Fruit fly (Drosophila melanogaster): ENCODE data around the gene CG5888.

Gene CG5888

dm6 chr2L:16486001-16486793 lies 37.9 kb upstream of the CG5888 start (continued):
- no peak for TF ChIP-seq ab (GFP tag; optimal IDR thresholded peaks at IDR 0.05)
- TF ChIP-seq CG10274 (GFP tag; optimal IDR thresholded peaks at IDR 0.05): peak; percentile 10
- peak; percentile 19 for TF ChIP-seq slp2 (GFP tag; optimal IDR thresholded peaks at IDR 0.05)
- TF ChIP-seq CG7357 (GFP tag; IDR thresholded peaks at IDR 0.05): no peak
- TF ChIP-seq CG8388 (GFP tag; optimal IDR thresholded peaks at IDR 0.05): no peak
- peak; percentile 25 for TF ChIP-seq CG2120 (GFP tag; optimal IDR thresholded peaks at IDR 0.05)
- TF ChIP-seq CG9932 (GFP tag; IDR thresholded peaks at IDR 0.05): 0 out of 2 replicates have a peak, but pooled peaks have one; percentile 26
- peak; percentile 7 for TF ChIP-seq Sox100B (GFP tag; optimal IDR thresholded peaks at IDR 0.05)
- no peak for TF ChIP-seq CG12299 (tag; optimal IDR thresholded peaks at IDR 0.05)
- TF ChIP-seq dm (GFP tag; optimal IDR thresholded peaks at IDR 0.05): peak; percentile 6
- peak; percentile 41 for TF ChIP-seq jing (GFP tag; optimal IDR thresholded peaks at IDR 0.05)
- TF ChIP-seq odd (GFP tag; optimal IDR thresholded peaks at IDR 0.05): peak; percentile 9
- peak in 1 of 2 experiments; percentile 90 for TF ChIP-seq Pdp1 (GFP tag; optimal IDR thresholded peaks at IDR 0.05)
- peak; percentile 33 for TF ChIP-seq gem (tag; optimal IDR thresholded peaks at IDR 0.05)
- no peak for TF ChIP-seq gcm (GFP tag; optimal IDR thresholded peaks at IDR 0.05)
- peak; percentile 98 for TF ChIP-seq pfk (GFP tag; optimal IDR thresholded peaks at IDR 0.05)
- TF ChIP-seq H2.0 (GFP tag; IDR thresholded peaks at IDR 0.05): no peak; the same call in 1 of the 2 replicates
- TF ChIP-seq CG34376 (GFP tag; optimal IDR thresholded peaks at IDR 0.05): no peak
- TF ChIP-seq Mes4 (GFP tag; optimal IDR thresholded peaks at IDR 0.05): no peak
- TF ChIP-seq corto (GFP tag; optimal IDR thresholded peaks at IDR 0.05): no peak
- peak; percentile 8 for TF ChIP-seq kah (GFP tag; optimal IDR thresholded peaks at IDR 0.05)
- TF ChIP-seq CG30020 (tag; optimal IDR thresholded peaks at IDR 0.05): peak; percentile 1
- no peak for TF ChIP-seq schlank (tag; optimal IDR thresholded peaks at IDR 0.05)
- no peak for TF ChIP-seq salm (tag; optimal IDR thresholded peaks at IDR 0.05)
- TF ChIP-seq Hr3 (GFP tag; optimal IDR thresholded peaks at IDR 0.05): no peak
- TF ChIP-seq CG12744 (GFP tag; optimal IDR thresholded peaks at IDR 0.05): peak; percentile 52
- peak; percentile 63 for TF ChIP-seq stc (GFP tag; IDR thresholded peaks at IDR 0.05)
- peak; percentile 14 for TF ChIP-seq Abd-B (GFP tag; optimal IDR thresholded peaks at IDR 0.05)
- no peak for TF ChIP-seq CG10431 (GFP tag; optimal IDR thresholded peaks at IDR 0.05)
- TF ChIP-seq Opbp (GFP tag; IDR thresholded peaks at IDR 0.05; ENCODE audit: partially characterized antibody): no peak
- no peak for TF ChIP-seq ftz-f1 (GFP tag; optimal IDR thresholded peaks at IDR 0.05)
- TF ChIP-seq pan (optimal IDR thresholded peaks at IDR 0.05): no peak
- peak in 1 of 2 experiments; percentile 48 for TF ChIP-seq pan (GFP tag; optimal IDR thresholded peaks at IDR 0.05 in 1 of 2, IDR thresholded peaks at IDR 0.05 in 1 of 2)
- peak; percentile 95 for TF ChIP-seq Nf-YA (GFP tag; IDR thresholded peaks at IDR 0.05)
- no peak for TF ChIP-seq cato (GFP tag; optimal IDR thresholded peaks at IDR 0.05; ENCODE audit: borderline replicate concordance)
- no peak for TF ChIP-seq peb (GFP tag; IDR thresholded peaks at IDR 0.05)
- TF ChIP-seq ewg (GFP tag; optimal IDR thresholded peaks at IDR 0.05): peak; percentile 53
- peak; percentile 20 for TF ChIP-seq Meics (GFP tag; optimal IDR thresholded peaks at IDR 0.05)
- no peak for TF ChIP-seq unc-4 (GFP tag; IDR thresholded peaks at IDR 0.05; ENCODE audit: partially characterized antibody)
- TF ChIP-seq CG43689 (GFP tag; IDR thresholded peaks at IDR 0.05): no peak
- no peak for TF ChIP-seq CG31388 (GFP tag; optimal IDR thresholded peaks at IDR 0.05)
- TF ChIP-seq CG3995 (GFP tag; optimal IDR thresholded peaks at IDR 0.05): no peak
- TF ChIP-seq CG11085 (GFP tag; IDR thresholded peaks at IDR 0.05): no peak
- peak; percentile 34 for TF ChIP-seq Camta (GFP tag; optimal IDR thresholded peaks at IDR 0.05)
- TF ChIP-seq CG7963 (GFP tag; IDR thresholded peaks at IDR 0.05; ENCODE audit: partially characterized antibody): no peak
- TF ChIP-seq kni (GFP tag; optimal IDR thresholded peaks at IDR 0.05): peak; percentile 56
- TF ChIP-seq CG1832 (GFP tag; optimal IDR thresholded peaks at IDR 0.05): peak; percentile 98
- TF ChIP-seq ind (GFP tag; optimal IDR thresholded peaks at IDR 0.05): no peak
- no peak for TF ChIP-seq amos (GFP tag; IDR thresholded peaks at IDR 0.05; ENCODE audit: partially characterized antibody)
